Worm (Caenorhabditis elegans) whole organism, L3 larva: ENCODE results near the gene epic-3.

Experiments used
- R02D3.7 ChIP-seq: fragments of 150-350 bp; optimal IDR thresholded peaks from 2 replicates; lab custom pipeline; 2014; ENCODE audit warnings: missing biosample characterization, missing genetic modification characterization
- ama-1 ChIP-seq: fragments of 150-350 bp; optimal IDR thresholded peaks from 2 replicates; lab custom pipeline; 2018
- ceh-82 ChIP-seq: fragments of 150-350 bp; optimal IDR thresholded peaks from 2 replicates; lab custom pipeline; 2014; ENCODE audit warnings: missing biosample characterization, missing genetic modification characterization
- mdl-1 ChIP-seq: fragments of 150-350 bp; optimal IDR thresholded peaks from 2 replicates; lab custom pipeline; 2014; ENCODE audit warnings: missing biosample characterization, missing genetic modification characterization
- nfya-1 ChIP-seq: sonication (generic microtip); optimal IDR thresholded peaks from 2 replicates; lab custom pipeline; 2017; ENCODE audit warnings: missing genetic modification characterization, mild to moderate bottlenecking, missing compliant biosample characterization, antibody characterized with exemption, moderate library complexity; ENCODE audit not compliant: insufficient read depth
- nhr-11 ChIP-seq: fragments of 150-350 bp; optimal IDR thresholded peaks from 2 replicates; lab custom pipeline; 2014; ENCODE audit warnings: missing biosample characterization, missing genetic modification characterization
- nhr-12 ChIP-seq: fragments of 150-350 bp; optimal IDR thresholded peaks from 2 replicates; lab custom pipeline; 2014; ENCODE audit warnings: missing biosample characterization, missing genetic modification characterization
- snpc-4 ChIP-seq: fragments of 150-350 bp; optimal IDR thresholded peaks from 2 replicates; lab custom pipeline; 2014; ENCODE audit warnings: missing biosample characterization, missing genetic modification characterization

- no peak for TF ChIP-seq mdl-1 (tag; lab: Kevin White, UChicago)
- TF ChIP-seq snpc-4 (tag; lab: Kevin White, UChicago): no peak
- TF ChIP-seq nhr-12 (tag; lab: Kevin White, UChicago): no peak
- no peak for TF ChIP-seq nhr-11 (tag; lab: Kevin White, UChicago)
- TF ChIP-seq R02D3.7 (tag; lab: Kevin White, UChicago): no peak
- no peak for TF ChIP-seq nfya-1 (tag; lab: Kevin White, UChicago)
- no peak for TF ChIP-seq ceh-82
- no peak for TF ChIP-seq ama-1 (lab: Kevin White, UChicago)
These were observed 44.9 kb upstream of the epic-3 start for ce11 chrIV:1769074-1769473.
